Worm (Caenorhabditis elegans) whole organism, L3 larva: ENCODE measurements around the gene C01G6.2.

Experiments used
- R02D3.7 ChIP-seq: fragments of 150-350 bp; optimal IDR thresholded peaks from 2 replicates; lab custom pipeline; 2014; ENCODE audit warnings: missing biosample characterization, missing genetic modification characterization
- ZK546.5 ChIP-seq: sonication (generic microtip); optimal IDR thresholded peaks from 2 replicates; lab custom pipeline; 2017; ENCODE audit warnings: missing biosample characterization, missing genetic modification characterization
- aly-2 ChIP-seq: fragments of 150-350 bp; optimal IDR thresholded peaks from 2 replicates; lab custom pipeline; 2014; ENCODE audit warnings: missing biosample characterization, missing genetic modification characterization
- ama-1 ChIP-seq: fragments of 150-350 bp; optimal IDR thresholded peaks from 2 replicates; lab custom pipeline; 2018
- ceh-16 ChIP-seq: sonication (generic microtip); optimal IDR thresholded peaks from 2 replicates; lab custom pipeline; 2017; ENCODE audit warnings: missing biosample characterization, missing genetic modification characterization
- ceh-28 ChIP-seq: fragments of 150-350 bp; optimal IDR thresholded peaks from 2 replicates; lab custom pipeline; 2014; ENCODE audit warnings: missing biosample characterization, missing genetic modification reagents, missing genetic modification characterization
- ceh-82 ChIP-seq: fragments of 150-350 bp; optimal IDR thresholded peaks from 2 replicates; lab custom pipeline; 2014; ENCODE audit warnings: missing biosample characterization, missing genetic modification characterization
- ceh-9 ChIP-seq: sonication (generic microtip); optimal IDR thresholded peaks from 2 replicates; lab custom pipeline; 2018; ENCODE audit warnings: missing biosample characterization, missing genetic modification characterization
- daf-12 ChIP-seq: fragments of 150-350 bp; optimal IDR thresholded peaks from 2 replicates; lab custom pipeline; 2014; ENCODE audit warnings: missing biosample characterization, missing genetic modification reagents, missing genetic modification characterization
- egl-27 ChIP-seq: sonication (generic microtip); optimal IDR thresholded peaks from 4 replicates; lab custom pipeline; 2017; ENCODE audit warnings: missing biosample characterization, missing genetic modification reagents, missing genetic modification characterization
- egl-5 ChIP-seq: fragments of 150-350 bp; optimal IDR thresholded peaks from 2 replicates; lab custom pipeline; 2017; ENCODE audit warnings: missing biosample characterization, missing genetic modification reagents, missing genetic modification characterization, inconsistent platforms
- elt-1 ChIP-seq: fragments of 150-350 bp; optimal IDR thresholded peaks from 2 replicates; lab custom pipeline; 2014; ENCODE audit warnings: missing biosample characterization, missing genetic modification characterization
- elt-2 ChIP-seq: sonication (generic microtip); optimal IDR thresholded peaks from 2 replicates; lab custom pipeline; 2016; ENCODE audit warnings: missing genetic modification reagents, mild to moderate bottlenecking, missing genetic modification characterization, missing compliant biosample characterization
- eor-1 ChIP-seq, 2 experiments: fragments of 150-350 bp; optimal IDR thresholded peaks; 2 replicates each; lab custom pipeline; 2014 to 2018; ENCODE audit warnings: missing biosample characterization in 2 of 2, missing genetic modification characterization in 2 of 2
- fkh-10 ChIP-seq: sonication (generic microtip); optimal IDR thresholded peaks from 2 replicates; lab custom pipeline; 2017; ENCODE audit warnings: missing biosample characterization, missing genetic modification reagents, missing genetic modification characterization
- fkh-2 ChIP-seq: fragments of 150-350 bp; optimal IDR thresholded peaks from 2 replicates; lab custom pipeline; 2014; ENCODE audit warnings: missing biosample characterization, missing genetic modification reagents, missing genetic modification characterization
- fos-1 ChIP-seq: fragments of 150-350 bp; optimal IDR thresholded peaks from 2 replicates; lab custom pipeline; 2014; ENCODE audit warnings: missing biosample characterization, missing genetic modification characterization
- jun-1 ChIP-seq: fragments of 150-350 bp; optimal IDR thresholded peaks from 2 replicates; lab custom pipeline; 2014; ENCODE audit warnings: missing biosample characterization, missing genetic modification reagents, missing genetic modification characterization
- lin-39 ChIP-seq: fragments of 150-350 bp; optimal IDR thresholded peaks from 2 replicates; lab custom pipeline; 2018; ENCODE audit warnings: missing biosample characterization, missing genetic modification reagents, missing genetic modification characterization
- lsy-12 ChIP-seq: sonication (generic microtip); optimal IDR thresholded peaks from 2 replicates; lab custom pipeline; 2016; ENCODE audit warnings: mild to moderate bottlenecking, missing genetic modification characterization, missing compliant biosample characterization
- mml-1 ChIP-seq: fragments of 150-350 bp; sonication (generic microtip); optimal IDR thresholded peaks from 3 replicates; lab custom pipeline; 2014; ENCODE audit warnings: missing biosample characterization, missing genetic modification characterization
- nfya-1 ChIP-seq: sonication (generic microtip); optimal IDR thresholded peaks from 2 replicates; lab custom pipeline; 2017; ENCODE audit warnings: missing genetic modification characterization, mild to moderate bottlenecking, missing compliant biosample characterization, antibody characterized with exemption, moderate library complexity; ENCODE audit not compliant: insufficient read depth
- nhr-12 ChIP-seq: fragments of 150-350 bp; optimal IDR thresholded peaks from 2 replicates; lab custom pipeline; 2014; ENCODE audit warnings: missing biosample characterization, missing genetic modification characterization
- nhr-67 ChIP-seq: fragments of 150-350 bp; optimal IDR thresholded peaks from 2 replicates; lab custom pipeline; 2014; ENCODE audit warnings: missing biosample characterization, missing genetic modification characterization
- nhr-76 ChIP-seq: fragments of 150-350 bp; sonication (generic microtip); optimal IDR thresholded peaks from 5 replicates; lab custom pipeline; 2014; ENCODE audit warnings: missing biosample characterization, missing genetic modification characterization
- nhr-77 ChIP-seq: fragments of 150-350 bp; optimal IDR thresholded peaks from 2 replicates; lab custom pipeline; 2014; ENCODE audit warnings: missing biosample characterization, missing genetic modification characterization
- pha-4 ChIP-seq: fragments of 150-350 bp; optimal IDR thresholded peaks from 2 replicates; lab custom pipeline; 2014; ENCODE audit warnings: missing biosample characterization, missing genetic modification reagents, missing genetic modification characterization
- pqm-1 ChIP-seq: fragments of 150-350 bp; optimal IDR thresholded peaks from 2 replicates; lab custom pipeline; 2017; ENCODE audit warnings: missing biosample characterization, missing genetic modification characterization, inconsistent platforms
- sea-2 ChIP-seq: fragments of 150-350 bp; sonication (generic microtip); optimal IDR thresholded peaks from 4 replicates; lab custom pipeline; 2014; ENCODE audit warnings: missing biosample characterization, missing genetic modification reagents, missing genetic modification characterization
- skn-1 ChIP-seq: fragments of 150-350 bp; optimal IDR thresholded peaks from 2 replicates; lab custom pipeline; 2014; ENCODE audit warnings: missing biosample characterization, missing genetic modification characterization
- snpc-4 ChIP-seq: fragments of 150-350 bp; optimal IDR thresholded peaks from 2 replicates; lab custom pipeline; 2014; ENCODE audit warnings: missing biosample characterization, missing genetic modification characterization
- unc-39 ChIP-seq: sonication (generic microtip); optimal IDR thresholded peaks from 4 replicates; lab custom pipeline; 2017; ENCODE audit warnings: missing biosample characterization, missing genetic modification characterization
- unc-62 ChIP-seq: fragments of 150-350 bp; sonication (generic microtip); optimal IDR thresholded peaks from 4 replicates; lab custom pipeline; 2014; ENCODE audit warnings: missing biosample characterization, missing genetic modification reagents, missing genetic modification characterization
- zag-1 ChIP-seq: fragments of 150-350 bp; optimal IDR thresholded peaks from 2 replicates; lab custom pipeline; 2014; ENCODE audit warnings: missing biosample characterization, missing genetic modification characterization
- ztf-11 ChIP-seq: fragments of 150-350 bp; optimal IDR thresholded peaks from 2 replicates; lab custom pipeline; 2014; ENCODE audit warnings: missing biosample characterization, missing genetic modification characterization

C01G6.2 gene

DNA sequence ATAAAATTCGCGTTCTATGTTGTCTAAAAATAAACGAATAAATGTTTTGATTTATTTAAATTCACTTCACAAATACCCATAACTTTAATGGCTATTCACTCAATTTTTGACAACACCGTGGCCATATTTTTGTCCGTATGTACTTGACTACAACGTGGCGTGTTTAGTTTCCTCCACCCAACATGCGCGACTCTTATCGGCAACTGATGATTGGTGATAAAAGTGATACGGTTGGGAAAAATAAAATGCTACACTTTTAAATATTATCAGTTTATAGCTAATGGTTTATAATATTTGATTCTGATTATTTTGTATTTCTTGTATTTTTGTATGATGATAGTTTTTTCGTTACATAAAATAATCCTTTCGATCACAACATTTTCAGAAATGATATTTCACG lies 24.8 kb downstream of the C01G6.2 start, which contains the start of gene acs-7:
acs-7 (plus strand) TSS at position 386 of the 400 bp plus-strand sequence.
- peak; percentile 99 for TF ChIP-seq pqm-1 (tag; lab: Kevin White, UChicago)
- peak; percentile 64 for TF ChIP-seq jun-1
- TF ChIP-seq ceh-28 (tag; lab: Kevin White, UChicago), result no peak
- TF ChIP-seq nhr-76 (tag; lab: Kevin White, UChicago), result peak; percentile 81
- no peak for TF ChIP-seq skn-1 (tag; lab: Kevin White, UChicago)
- no peak for TF ChIP-seq unc-62 (GFP tag; lab: Kevin White, UChicago)
- TF ChIP-seq nhr-67 (tag; lab: Kevin White, UChicago), result no peak
- TF ChIP-seq eor-1 (tag; optimal IDR thresholded peaks at IDR 0.05; lab: Kevin White, UChicago), result no peak
- TF ChIP-seq pha-4 (tag; lab: Kevin White, UChicago), result peak; percentile 64
- no peak for TF ChIP-seq mml-1 (tag; lab: Kevin White, UChicago)
- TF ChIP-seq ceh-16 (tag; lab: Kevin White, UChicago), result no peak
- no peak for TF ChIP-seq fos-1 (tag; lab: Kevin White, UChicago)
- TF ChIP-seq zag-1 (tag; lab: Kevin White, UChicago), result no peak
- no peak for TF ChIP-seq nhr-77 (tag; lab: Kevin White, UChicago)
- TF ChIP-seq nfya-1 (tag; lab: Kevin White, UChicago), result peak; percentile 34
- TF ChIP-seq sea-2 (GFP tag; lab: Kevin White, UChicago), result no peak
- no peak for TF ChIP-seq ceh-9
- TF ChIP-seq aly-2 (tag; lab: Kevin White, UChicago), result no peak
- TF ChIP-seq elt-2 (tag; lab: Kevin White, UChicago), result peak; percentile 98

DNA sequence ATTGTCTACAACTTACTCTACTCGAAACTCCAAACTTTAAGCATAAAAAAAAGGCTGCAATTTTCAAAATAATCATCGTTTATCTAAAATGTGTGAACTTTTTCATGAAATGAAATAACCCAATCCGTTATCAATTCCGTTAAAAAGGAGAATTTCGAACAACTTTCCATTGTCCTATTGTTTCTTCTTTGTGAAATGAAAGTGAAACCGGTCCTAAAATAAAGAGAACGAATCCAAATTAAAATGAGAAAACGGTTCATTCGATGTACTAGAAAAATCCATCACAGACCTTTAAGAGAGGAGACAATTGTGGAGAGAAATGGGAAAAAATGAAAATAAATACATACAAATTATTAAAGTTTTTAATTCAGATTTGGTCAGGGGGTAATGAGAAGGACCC lies 28.8 kb downstream of the C01G6.2 start, which contains the start of gene C01G6.9:
C01G6.9 (minus strand) TSS at position 141 of the 400 bp plus-strand sequence.
- no peak for TF ChIP-seq ceh-82 (tag; lab: Kevin White, UChicago)
- TF ChIP-seq nhr-76 (tag; lab: Kevin White, UChicago), result no peak
- no peak for TF ChIP-seq ZK546.5 (tag; lab: Kevin White, UChicago)
- TF ChIP-seq zag-1 (tag; lab: Kevin White, UChicago), result no peak
- TF ChIP-seq eor-1 (tag; optimal IDR thresholded peaks at IDR 0.05; lab: Kevin White, UChicago), result no peak
- TF ChIP-seq fos-1 (tag; lab: Kevin White, UChicago), result no peak
- TF ChIP-seq fkh-10 (GFP tag; lab: Kevin White, UChicago), result no peak
- no peak for TF ChIP-seq egl-27 (tag; lab: Kevin White, UChicago)
- TF ChIP-seq nhr-67 (tag; lab: Kevin White, UChicago), result no peak
- no peak for TF ChIP-seq nhr-12 (tag; lab: Kevin White, UChicago)
- no peak for TF ChIP-seq ceh-16 (tag; lab: Kevin White, UChicago)
- TF ChIP-seq fkh-2, result no peak
- TF ChIP-seq R02D3.7 (tag; lab: Kevin White, UChicago), result no peak
- TF ChIP-seq unc-39 (tag; lab: Kevin White, UChicago), result no peak
- no peak for TF ChIP-seq daf-12
- TF ChIP-seq nhr-77 (tag; lab: Kevin White, UChicago), result no peak

DNA sequence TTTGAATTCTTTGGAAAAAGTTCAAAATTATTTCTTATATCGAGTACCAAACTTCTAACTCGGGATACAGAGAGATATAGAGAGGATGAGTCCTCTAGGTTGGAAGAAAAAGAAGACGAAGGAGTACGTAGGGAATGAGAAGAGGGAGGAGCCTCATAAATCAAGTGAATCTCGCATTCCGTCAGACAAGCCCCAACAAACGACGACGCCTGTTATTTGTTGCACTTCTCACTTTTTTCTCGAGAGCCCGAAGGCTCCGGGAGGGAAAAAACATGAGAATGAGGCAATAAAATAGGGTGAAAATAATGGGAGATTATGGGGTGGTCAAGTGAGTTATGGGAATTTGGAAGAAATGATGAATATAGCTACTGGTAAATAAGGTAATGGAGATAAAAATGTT lies 32.8 kb downstream of the C01G6.2 start:
- TF ChIP-seq nfya-1 (tag; lab: Kevin White, UChicago) (peak; percentile 32), lin-39 (tag; lab: Kevin White, UChicago) (peak; percentile 86), egl-5 (peak; percentile 89), nhr-12 (tag; lab: Kevin White, UChicago) (no peak), snpc-4 (no peak), pqm-1 (tag; lab: Kevin White, UChicago) (no peak)

DNA sequence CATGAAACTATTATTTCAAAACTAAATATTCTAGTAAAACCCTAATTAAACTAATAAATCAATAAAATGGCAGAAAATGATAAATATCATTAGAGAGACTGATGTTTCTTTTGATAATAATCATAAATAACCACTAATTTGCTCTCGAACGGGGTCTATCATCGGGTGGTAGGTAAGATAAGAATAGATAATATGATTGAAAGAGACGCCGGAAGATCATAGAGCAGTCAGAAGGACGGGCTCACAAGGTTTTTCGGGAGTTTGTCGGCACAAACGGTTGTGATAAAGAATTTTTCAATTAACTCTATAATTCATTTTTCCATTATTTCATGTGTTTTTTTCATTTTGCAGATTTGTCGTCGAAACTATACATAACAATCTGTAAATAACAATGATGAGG lies 34.2 kb downstream of the C01G6.2 start:
- TF ChIP-seq pqm-1 (tag; lab: Kevin White, UChicago) (peak; percentile 93), unc-62 (GFP tag; lab: Kevin White, UChicago) (no peak), elt-2 (tag; lab: Kevin White, UChicago) (peak; percentile 95), daf-12 (no peak), jun-1 (peak; percentile 42), egl-5 (no peak), pha-4 (tag; lab: Kevin White, UChicago) (peak; percentile 47), nhr-77 (tag; lab: Kevin White, UChicago) (no peak), elt-1 (no peak), lsy-12 (tag; lab: Kevin White, UChicago) (no peak), ceh-28 (tag; lab: Kevin White, UChicago) (no peak), ama-1 (lab: Kevin White, UChicago) (no peak), ztf-11 (tag; lab: Kevin White, UChicago) (no peak), snpc-4 (no peak)
